Worm (Caenorhabditis elegans) whole organism, early embryonic: ENCODE data around the gene C27D6.15.

Experiments used
- B0310.2 ChIP-seq: sonication (generic microtip); optimal IDR thresholded peaks from 2 replicates; lab custom pipeline; 2016; ENCODE audit warnings: mild to moderate bottlenecking, missing genetic modification characterization, missing compliant biosample characterization
- F13C5.2 ChIP-seq: sonication (generic microtip); optimal IDR thresholded peaks from 2 replicates; lab custom pipeline; 2017; ENCODE audit warnings: mild to moderate bottlenecking, missing genetic modification characterization, inconsistent platforms, missing compliant biosample characterization
- aly-1 ChIP-seq: sonication (generic microtip); optimal IDR thresholded peaks from 2 replicates; lab custom pipeline; 2016; ENCODE audit warnings: missing genetic modification characterization, missing compliant biosample characterization
- ama-1 ChIP-seq: fragments of 150-350 bp; optimal IDR thresholded peaks from 2 replicates; lab custom pipeline; 2014
- ceh-13 ChIP-seq: fragments of 200-800 bp; sonication (Bioruptor generic); optimal IDR thresholded peaks from 2 replicates; lab custom pipeline; 2018; ENCODE audit warnings: mild to moderate bottlenecking, missing genetic modification characterization, missing compliant biosample characterization
- ceh-36 ChIP-seq: sonication (generic microtip); optimal IDR thresholded peaks from 2 replicates; lab custom pipeline; 2016; ENCODE audit warnings: missing genetic modification characterization, inconsistent platforms, missing compliant biosample characterization
- ets-7 ChIP-seq: sonication (generic microtip); optimal IDR thresholded peaks from 2 replicates; lab custom pipeline; 2016; ENCODE audit warnings: missing genotype, missing genetic modification characterization, missing compliant biosample characterization
- flt-1 ChIP-seq: fragments of 200-800 bp; sonication (Bioruptor generic); IDR thresholded peaks from 2 replicates; pipeline ENCODE4 v1.3.6; 2022; ENCODE audit warnings: missing genetic modification characterization, missing compliant biosample characterization
- hmbx-1 ChIP-seq: sonication (generic microtip); optimal IDR thresholded peaks from 2 replicates; lab custom pipeline; 2016; ENCODE audit warnings: mild to moderate bottlenecking, missing genetic modification characterization, missing compliant biosample characterization
- hmg-4 ChIP-seq: fragments of 200-800 bp; sonication (Bioruptor generic); optimal IDR thresholded peaks from 2 replicates; lab custom pipeline; 2018; ENCODE audit warnings: mild to moderate bottlenecking, missing genetic modification characterization, missing compliant biosample characterization
- hnd-1 ChIP-seq: sonication (generic microtip); optimal IDR thresholded peaks from 2 replicates; lab custom pipeline; 2016; ENCODE audit warnings: missing genetic modification characterization, missing compliant biosample characterization
- pes-1 ChIP-seq: fragments of 200-800 bp; sonication (Bioruptor generic); IDR thresholded peaks from 2 replicates; pipeline ENCODE4 v1.3.6; 2022; ENCODE audit warnings: missing genetic modification reagents, missing genetic modification characterization, missing compliant biosample characterization
- scrt-1 ChIP-seq: fragments of 200-800 bp; sonication (Bioruptor generic); IDR thresholded peaks from 2 replicates; pipeline ENCODE4 v1.3.6; 2022; ENCODE audit warnings: missing genetic modification characterization, missing compliant biosample characterization
- sea-1 ChIP-seq: fragments of 200-800 bp; sonication (Bioruptor generic); conservative IDR thresholded peaks from 2 replicates; pipeline ENCODE4 v1.3.6; 2022; ENCODE audit warnings: missing genetic modification characterization, missing compliant biosample characterization
- tbx-11 ChIP-seq: fragments of 200-800 bp; sonication (Bioruptor generic); IDR thresholded peaks from 2 replicates; pipeline ENCODE4 v1.3.6; 2022; ENCODE audit warnings: missing genetic modification characterization, missing compliant biosample characterization
- tbx-37 ChIP-seq: fragments of 200-800 bp; sonication (Bioruptor generic); conservative IDR thresholded peaks from 2 replicates; pipeline ENCODE4 v1.3.6; 2022; ENCODE audit warnings: missing genetic modification reagents, missing genetic modification characterization, missing compliant biosample characterization
- tra-4 ChIP-seq: sonication (generic microtip); optimal IDR thresholded peaks from 2 replicates; lab custom pipeline; 2017; ENCODE audit warnings: missing genetic modification characterization, missing compliant biosample characterization

The C27D6.15 gene

ce11 chrII:5209122-5209521 is 37.4 kb downstream of the C27D6.15 start:
- no peak for TF ChIP-seq pes-1
- TF ChIP-seq tra-4: no peak
- no peak for TF ChIP-seq tbx-37 (GFP tag; lab: Robert Waterston, UW)
- TF ChIP-seq B0310.2 (tag; lab: Kevin White, UChicago): no peak
- TF ChIP-seq tbx-11: no peak
- TF ChIP-seq ama-1 (lab: Kevin White, UChicago): no peak
- no peak for TF ChIP-seq F13C5.2 (tag; lab: Kevin White, UChicago)
- no peak for TF ChIP-seq flt-1 (GFP tag; lab: Robert Waterston, UW)
- TF ChIP-seq hnd-1 (tag; lab: Kevin White, UChicago): no peak
- TF ChIP-seq hmbx-1 (tag; lab: Kevin White, UChicago): no peak

- no peak for TF ChIP-seq ceh-36 (tag; lab: Kevin White, UChicago)
- TF ChIP-seq scrt-1: no peak
- no peak for TF ChIP-seq sea-1
- TF ChIP-seq ceh-13 (GFP tag; lab: Kevin White, UChicago): no peak
- no peak for TF ChIP-seq ets-7 (tag; lab: Kevin White, UChicago)
- TF ChIP-seq tbx-37 (GFP tag; lab: Robert Waterston, UW): no peak
- TF ChIP-seq aly-1: no peak
- TF ChIP-seq hnd-1 (tag; lab: Kevin White, UChicago): no peak
- TF ChIP-seq F13C5.2 (tag; lab: Kevin White, UChicago): no peak
- no peak for TF ChIP-seq hmbx-1 (tag; lab: Kevin White, UChicago)
- no peak for TF ChIP-seq flt-1 (GFP tag; lab: Robert Waterston, UW)
- no peak for TF ChIP-seq pes-1
- TF ChIP-seq tbx-11: no peak
- no peak for TF ChIP-seq tra-4
Measured at ce11 chrII:5210830-5211229, 39.1 kb downstream of the C27D6.15 start, which contains the start of gene C34F11.8. TSS of gene C34F11.8 (minus strand) at chrII:5210964.

ce11 chrII:5211970-5212369 is 40.3 kb downstream of the C27D6.15 start, which contains the start of gene C34F11.2:
TSS of gene C34F11.2 (plus strand) at chrII:5212270.
- no peak for TF ChIP-seq B0310.2 (tag; lab: Kevin White, UChicago)
- no peak for TF ChIP-seq ceh-36 (tag; lab: Kevin White, UChicago)
- no peak for TF ChIP-seq ets-7 (tag; lab: Kevin White, UChicago)
- TF ChIP-seq hmbx-1 (tag; lab: Kevin White, UChicago): no peak
- no peak for TF ChIP-seq ceh-13 (GFP tag; lab: Kevin White, UChicago)
- no peak for TF ChIP-seq ama-1 (lab: Kevin White, UChicago)
- no peak for TF ChIP-seq sea-1
- no peak for TF ChIP-seq tbx-37 (GFP tag; lab: Robert Waterston, UW)
- no peak for TF ChIP-seq tbx-11
- no peak for TF ChIP-seq F13C5.2 (tag; lab: Kevin White, UChicago)
- no peak for TF ChIP-seq hmg-4
- TF ChIP-seq flt-1 (GFP tag; lab: Robert Waterston, UW): no peak
- no peak for TF ChIP-seq scrt-1
- no peak for TF ChIP-seq aly-1

- TF ChIP-seq hmbx-1 (tag; lab: Kevin White, UChicago): no peak
Measured at ce11 chrII:5212675-5213074, 41.0 kb downstream of the C27D6.15 start, which contains the start of gene C34F11.1. TSS of gene C34F11.1 (plus strand) at chrII:5212975.

ce11 chrII:5218349-5218748 is 46.6 kb downstream of the C27D6.15 start:
- TF ChIP-seq ceh-13 (GFP tag; lab: Kevin White, UChicago) (no peak), pes-1 (no peak), hmg-4 (no peak), hnd-1 (tag; lab: Kevin White, UChicago) (no peak), ceh-36 (tag; lab: Kevin White, UChicago) (no peak), aly-1 (no peak), scrt-1 (no peak), tbx-11 (no peak), F13C5.2 (tag; lab: Kevin White, UChicago) (no peak), tra-4 (no peak), tbx-37 (GFP tag; lab: Robert Waterston, UW) (no peak)

- TF ChIP-seq flt-1 (GFP tag; lab: Robert Waterston, UW): no peak
Measured at ce11 chrII:5220648-5221047, 48.9 kb downstream of the C27D6.15 start.
